ENCODE assay signal across 3 worm cellular contexts in the genomic region with DNA sequence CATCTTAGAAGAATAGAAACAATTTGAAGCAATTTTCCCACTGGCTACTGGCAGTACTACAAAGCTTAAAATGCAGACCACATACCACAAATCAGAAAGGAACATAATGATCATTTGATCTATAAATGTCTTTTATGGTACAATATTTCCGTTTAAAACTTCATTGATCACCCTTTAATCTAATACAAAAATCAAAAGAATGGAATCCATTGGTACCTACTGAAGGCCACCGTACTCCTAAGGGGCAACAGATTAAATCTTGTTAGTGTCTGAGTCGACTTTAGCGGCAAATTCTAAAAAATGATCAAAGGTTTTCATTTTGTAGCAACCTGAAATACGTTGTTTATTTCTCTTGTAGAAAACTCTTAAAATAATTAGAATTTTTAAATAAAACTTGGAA.
TF ChIP-seq lines count a peak whose summit lies in the region.

No protein-coding gene starts in this region.

TF ChIP-seq in whole organism, L1 larva, 84 proteins besides CTCF, POLR2A, EP300 and RAD21:
- TF ChIP-seq efl-1 (optimal IDR thresholded peaks at IDR 0.05; lab: Kevin White, UChicago): no peak
- peak in 1 of 2 experiments; percentile 53 for TF ChIP-seq efl-1 (GFP tag; optimal IDR thresholded peaks at IDR 0.05 in 1 of 2; lab: Kevin White, UChicago)
- peak; percentile 52 for TF ChIP-seq nhr-20 (tag; optimal IDR thresholded peaks at IDR 0.05; lab: Kevin White, UChicago)
- peak; percentile 86 for TF ChIP-seq nhr-85 (tag; lab: Kevin White, UChicago)
- TF ChIP-seq ceh-88 (GFP tag; IDR thresholded peaks at IDR 0.05; lab: Robert Waterston, UW): no peak
- TF ChIP-seq grh-1 (GFP tag; IDR thresholded peaks at IDR 0.05; lab: Robert Waterston, UW): no peak
- peak in 1 of 2 experiments; percentile 29 for TF ChIP-seq lsy-2 (tag; optimal IDR thresholded peaks at IDR 0.05; lab: Kevin White, UChicago)
- no peak for TF ChIP-seq vab-15 (tag; optimal IDR thresholded peaks at IDR 0.05; lab: Kevin White, UChicago)

TF ChIP-seq in whole organism, L2 larva, 48 proteins besides CTCF, POLR2A, EP300 and RAD21:
- TF ChIP-seq F13H6.1 (tag; optimal IDR thresholded peaks at IDR 0.05; lab: Kevin White, UChicago) (no peak), zag-1 (tag; optimal IDR thresholded peaks at IDR 0.05; lab: Kevin White, UChicago) (no peak), sma-9 (GFP tag; optimal IDR thresholded peaks at IDR 0.05; lab: Kevin White, UChicago) (peak; percentile 9), sma-9 (tag; optimal IDR thresholded peaks at IDR 0.05; lab: Kevin White, UChicago) (no peak), nhr-25 (tag; optimal IDR thresholded peaks at IDR 0.05; lab: Kevin White, UChicago) (peak; percentile 53)

TF ChIP-seq in whole organism, L3 larva, 47 proteins besides CTCF, POLR2A, EP300 and RAD21:
- no peak for TF ChIP-seq pqm-1 (tag; optimal IDR thresholded peaks at IDR 0.05; lab: Kevin White, UChicago)
- TF ChIP-seq nhr-25 (tag; optimal IDR thresholded peaks at IDR 0.05; lab: Kevin White, UChicago): peak; percentile 3
- TF ChIP-seq unc-39 (tag; optimal IDR thresholded peaks at IDR 0.05; lab: Kevin White, UChicago): no peak
- TF ChIP-seq elt-1 (tag; optimal IDR thresholded peaks at IDR 0.05; lab: Kevin White, UChicago): peak; percentile 70
TF ChIP-seq in whole organism, L3 larva: peak in this region for 2.
